Worm (Caenorhabditis elegans): ENCODE measurements around the gene C50B6.9.

Gene C50B6.9

DNA sequence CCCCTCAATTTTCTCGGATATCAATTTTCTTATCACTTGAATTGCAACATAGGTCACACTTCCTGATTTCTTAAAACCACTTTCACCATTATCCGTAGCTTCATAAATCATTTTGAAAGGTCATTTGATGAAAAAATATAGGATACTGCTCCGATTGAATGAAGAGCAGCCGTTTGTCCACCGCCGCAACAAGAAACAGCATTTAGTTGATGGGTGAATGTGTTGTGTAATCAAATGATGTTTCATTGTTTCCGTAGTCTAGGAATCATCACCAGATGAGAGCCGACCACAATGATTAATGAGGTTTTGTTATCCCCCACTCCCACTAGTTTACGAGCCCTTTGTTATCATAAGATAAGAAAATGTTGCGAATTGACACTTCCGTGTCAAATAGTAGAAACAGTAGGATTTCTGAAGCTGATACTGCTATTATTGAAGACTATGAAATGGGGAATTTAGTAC is 9.7 kb downstream of the C50B6.9 start, which contains the start of gene twk-43 (continued):
- TF ChIP-seq mdl-1 (tag; optimal IDR thresholded peaks at IDR 0.05) (no peak), jun-1 (tag; optimal IDR thresholded peaks at IDR 0.05) (no peak), tlp-1 (tag; optimal IDR thresholded peaks at IDR 0.05) (no peak), unc-86 (tag; optimal IDR thresholded peaks at IDR 0.05) (no peak), C16A3.4 (tag; optimal IDR thresholded peaks at IDR 0.05) (no peak), sup-37 (GFP tag; optimal IDR thresholded peaks at IDR 0.05) (no peak), egl-27 (tag; optimal IDR thresholded peaks at IDR 0.05) (no peak), unc-130 (tag; optimal IDR thresholded peaks at IDR 0.05) (no peak), ceh-63 (GFP tag; optimal IDR thresholded peaks at IDR 0.05) (no peak), tbx-2 (tag; optimal IDR thresholded peaks at IDR 0.05) (peak; percentile 10), sptf-1 (tag; optimal IDR thresholded peaks at IDR 0.05) (no peak), vab-15 (tag; optimal IDR thresholded peaks at IDR 0.05) (peak; percentile 4), swsn-7 (tag; optimal IDR thresholded peaks at IDR 0.05) (no peak), fkh-8 (tag; optimal IDR thresholded peaks at IDR 0.05) (no peak), nhr-47 (tag; optimal IDR thresholded peaks at IDR 0.05) (no peak), ztf-4 (tag; optimal IDR thresholded peaks at IDR 0.05) (no peak), sox-4 (tag; optimal IDR thresholded peaks at IDR 0.05) (no peak), fos-1 (tag; optimal IDR thresholded peaks at IDR 0.05) (no peak), zag-1 (tag; optimal IDR thresholded peaks at IDR 0.05) (no peak), snu-23 (GFP tag; optimal IDR thresholded peaks at IDR 0.05) (no peak), nhr-20 (tag; optimal IDR thresholded peaks at IDR 0.05) (peak; percentile 25), C34B4.2 (tag; optimal IDR thresholded peaks at IDR 0.05) (no peak), nhr-12 (tag; optimal IDR thresholded peaks at IDR 0.05) (no peak), snpc-4 (tag; optimal IDR thresholded peaks at IDR 0.05) (no peak), aly-2 (tag; optimal IDR thresholded peaks at IDR 0.05) (no peak), rnt-1 (tag; optimal IDR thresholded peaks at IDR 0.05) (peak; percentile 85), lin-14 (GFP tag; optimal IDR thresholded peaks at IDR 0.05) (peak; percentile 88), lin-39 (tag; optimal IDR thresholded peaks at IDR 0.05) (peak; percentile 56), pqm-1 (tag; optimal IDR thresholded peaks at IDR 0.05) (no peak), nhr-71 (tag; optimal IDR thresholded peaks at IDR 0.05) (peak; percentile 79), egl-13 (tag; optimal IDR thresholded peaks at IDR 0.05) (no peak)

ce11 chrV:13350302-13350701 is 14.1 kb downstream of the C50B6.9 start:
- TF ChIP-seq rnt-1 (tag; optimal IDR thresholded peaks at IDR 0.05) (no peak), sup-37 (GFP tag; optimal IDR thresholded peaks at IDR 0.05) (no peak), fkh-10 (GFP tag; optimal IDR thresholded peaks at IDR 0.05) (peak; percentile 57), pqm-1 (tag; optimal IDR thresholded peaks at IDR 0.05) (no peak), nhr-28 (tag; optimal IDR thresholded peaks at IDR 0.05) (no peak), efl-3 (GFP tag; optimal IDR thresholded peaks at IDR 0.05) (no peak)

DNA sequence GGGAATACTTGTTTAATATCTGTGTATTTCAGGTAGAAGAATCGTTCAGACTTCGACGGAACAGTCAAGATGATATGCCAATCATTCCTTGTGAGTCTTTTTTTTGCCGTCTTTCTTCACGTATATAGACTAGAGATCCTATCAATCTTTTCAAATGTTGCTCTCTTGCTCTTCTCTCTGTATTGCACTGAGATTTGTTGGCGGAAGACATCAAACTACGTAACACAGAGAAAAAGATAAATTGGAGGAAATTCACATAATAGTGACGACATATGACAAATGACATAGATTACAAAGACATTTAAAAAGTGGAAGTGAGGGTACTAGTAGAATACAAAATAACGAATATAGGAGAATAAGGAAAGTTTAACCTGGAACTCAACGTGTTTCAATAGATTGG is 15.6 kb downstream of the C50B6.9 start:
- TF ChIP-seq nhr-71 (tag; optimal IDR thresholded peaks at IDR 0.05) (peak; percentile 57), egl-13 (tag; optimal IDR thresholded peaks at IDR 0.05) (no peak), mab-9 (GFP tag; IDR thresholded peaks at IDR 0.05) (peak; percentile 68), lin-39 (tag; optimal IDR thresholded peaks at IDR 0.05) (peak; percentile 27), lin-14 (GFP tag; optimal IDR thresholded peaks at IDR 0.05) (peak; percentile 63)

DNA sequence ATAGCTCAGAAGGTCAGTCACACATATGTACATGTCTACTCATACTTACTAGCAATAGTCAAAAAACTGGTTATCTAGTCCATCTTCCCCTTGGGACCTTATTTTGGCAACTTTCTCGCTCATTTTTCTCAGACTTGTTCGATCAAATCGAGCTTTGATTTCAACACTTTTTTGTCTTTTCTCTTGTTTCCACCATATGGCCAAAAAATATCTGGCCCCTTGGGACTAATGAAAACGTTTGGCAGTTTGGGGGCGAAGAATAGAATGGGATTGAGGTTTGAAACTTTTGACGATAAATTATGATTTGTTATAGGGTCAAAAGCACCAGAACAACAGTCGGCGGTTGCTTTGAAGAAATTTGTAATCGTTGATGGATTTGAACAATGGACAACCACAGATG is 16.2 kb downstream of the C50B6.9 start:
- TF ChIP-seq hlh-17 (GFP tag; optimal IDR thresholded peaks at IDR 0.05; ENCODE audit: borderline replicate concordance) = no peak
- TF ChIP-seq nhr-19 (GFP tag; conservative IDR thresholded peaks at IDR 0.05) = no peak
- peak; percentile 78 for TF ChIP-seq mab-9 (GFP tag; IDR thresholded peaks at IDR 0.05)
- TF ChIP-seq lin-14 (GFP tag; optimal IDR thresholded peaks at IDR 0.05) = peak; percentile 61
- TF ChIP-seq unc-86 (tag; optimal IDR thresholded peaks at IDR 0.05) = no peak

Data from whole organism, L1 larva.